Worm (Caenorhabditis elegans): ENCODE measurements around the gene npp-25.

- TF ChIP-seq nhr-6 (tag; optimal IDR thresholded peaks at IDR 0.05) (no peak), F49E8.2 (tag; optimal IDR thresholded peaks at IDR 0.05; ENCODE audit: borderline replicate concordance) (no peak), ztf-11 (tag; optimal IDR thresholded peaks at IDR 0.05) (no peak), nhr-42 (GFP tag; IDR thresholded peaks at IDR 0.05) (no peak), tag-97 (GFP tag; IDR thresholded peaks at IDR 0.05) (no peak), lin-39 (tag; optimal IDR thresholded peaks at IDR 0.05) (no peak), nhr-28 (tag; optimal IDR thresholded peaks at IDR 0.05) (no peak), duxl-1 (tag; optimal IDR thresholded peaks at IDR 0.05; ENCODE audit: poor library complexity) (no peak)
Measured at ce11 chrIII:12877527-12878234, 48.1 kb downstream of the npp-25 start, which contains the start of the genes cec-7 and enu-3.5.
